Worm (Caenorhabditis elegans) whole organism, L4 larva: ENCODE data around the gene nhr-257.
A peak's percentile ranks its signal among the peaks of the same experiment; 100 is the strongest.

Experiments
- Y105C5A.15 ChIP-seq: fragments of 200-800 bp; sonication (Bioruptor generic); IDR thresholded peaks from 2 replicates; pipeline ENCODE4 v1.3.6; 2022; ENCODE audit warnings: missing genetic modification characterization, missing compliant biosample characterization
- aha-1 ChIP-seq: fragments of 150-350 bp; peaks from one replicate; lab custom pipeline; 2014; ENCODE audit warnings: missing biosample characterization, missing genetic modification characterization
- ceh-28 ChIP-seq: fragments of 150-350 bp; optimal IDR thresholded peaks from 2 replicates; lab custom pipeline; 2014; ENCODE audit warnings: missing biosample characterization, missing genetic modification reagents, missing genetic modification characterization
- ceh-32 ChIP-seq: sonication (generic microtip); optimal IDR thresholded peaks from 2 replicates; lab custom pipeline; 2016; ENCODE audit warnings: mild to moderate bottlenecking, missing genetic modification characterization, missing compliant biosample characterization; ENCODE audit not compliant: poor library complexity
- daf-12 ChIP-seq: fragments of 150-350 bp; optimal IDR thresholded peaks from 2 replicates; lab custom pipeline; 2014; ENCODE audit warnings: missing biosample characterization, missing genetic modification reagents, missing genetic modification characterization
- daf-16 ChIP-seq, 3 experiments: sonication (generic microtip); optimal IDR thresholded peaks; 2 replicates each; lab custom pipeline; 2016 to 2017; ENCODE audit warnings: missing genetic modification characterization in 3 of 3, missing genetic modification reagents in 3 of 3, mild to moderate bottlenecking in 2 of 3, missing compliant biosample characterization in 2 of 3, missing biosample characterization in 1 of 3, moderate library complexity in 1 of 3
- daf-8 ChIP-seq: fragments of 200-800 bp; sonication (Bioruptor generic); IDR thresholded peaks from 2 replicates; pipeline ENCODE4 v1.3.6; 2022; ENCODE audit warnings: missing genetic modification characterization, missing compliant biosample characterization
- dmd-8 ChIP-seq: fragments of 200-800 bp; sonication (Bioruptor generic); IDR thresholded peaks from 2 replicates; pipeline ENCODE4 v1.3.6; 2022; ENCODE audit warnings: missing genetic modification characterization, missing compliant biosample characterization
- dmd-9 ChIP-seq: fragments of 200-800 bp; sonication (Bioruptor generic); IDR thresholded peaks from 2 replicates; pipeline ENCODE4 v1.3.6; 2022; ENCODE audit warnings: missing genetic modification reagents, missing genetic modification characterization, missing compliant biosample characterization
- duxl-1 ChIP-seq: sonication (generic microtip); optimal IDR thresholded peaks from 2 replicates; lab custom pipeline; 2016; ENCODE audit warnings: mild to moderate bottlenecking, missing genetic modification characterization, moderate library complexity, missing compliant biosample characterization; ENCODE audit not compliant: poor library complexity
- gei-8 ChIP-seq: fragments of 200-800 bp; sonication (Bioruptor generic); optimal IDR thresholded peaks from 2 replicates; lab custom pipeline; 2018; ENCODE audit warnings: mild to moderate bottlenecking, missing genetic modification characterization, missing compliant biosample characterization
- hif-1 ChIP-seq, 2 experiments: sonication (generic microtip); optimal IDR thresholded peaks; 2 replicates each; lab custom pipeline; 2016 to 2017; ENCODE audit warnings: missing compliant biosample characterization in 2 of 2, missing genetic modification characterization in 2 of 2, missing genetic modification reagents in 2 of 2, missing genotype in 2 of 2, mild to moderate bottlenecking in 1 of 2
- hlh-11 ChIP-seq: fragments of 200-800 bp; sonication (Bioruptor generic); optimal IDR thresholded peaks from 2 replicates; lab custom pipeline; 2018; ENCODE audit warnings: mild to moderate bottlenecking, missing genetic modification characterization, missing compliant biosample characterization
- hlh-30 ChIP-seq: sonication (generic microtip); optimal IDR thresholded peaks from 2 replicates; lab custom pipeline; 2017; ENCODE audit warnings: antibody characterized with exemption, mild to moderate bottlenecking, missing genetic modification characterization, missing compliant biosample characterization; ENCODE audit not compliant: insufficient read depth
- lin-13 ChIP-seq: fragments of 150-350 bp; optimal IDR thresholded peaks from 2 replicates; lab custom pipeline; 2014; ENCODE audit warnings: missing biosample characterization, missing genetic modification reagents, missing genetic modification characterization
- lin-15B ChIP-seq: fragments of 150-350 bp; sonication (generic microtip); optimal IDR thresholded peaks from 3 replicates; lab custom pipeline; 2014; ENCODE audit warnings: missing biosample characterization, missing genetic modification characterization
- lin-38 ChIP-seq: fragments of 200-800 bp; sonication (Bioruptor generic); IDR thresholded peaks from 2 replicates; pipeline ENCODE4 v1.3.6; 2022; ENCODE audit warnings: missing genetic modification reagents, missing genetic modification characterization, missing compliant biosample characterization
- lin-39 ChIP-seq: fragments of 150-350 bp; optimal IDR thresholded peaks from 2 replicates; lab custom pipeline; 2014; ENCODE audit warnings: missing biosample characterization, missing genetic modification reagents, missing genetic modification characterization
- lir-3 ChIP-seq: sonication (generic microtip); optimal IDR thresholded peaks from 2 replicates; lab custom pipeline; 2016; ENCODE audit warnings: mild to moderate bottlenecking, missing genetic modification characterization, missing compliant biosample characterization
- madf-9 ChIP-seq: fragments of 200-800 bp; sonication (Bioruptor generic); conservative IDR thresholded peaks from 2 replicates; pipeline ENCODE4 v1.3.6; 2022; ENCODE audit warnings: missing genetic modification reagents, missing genetic modification characterization, missing compliant biosample characterization
- mdl-1 ChIP-seq, 2 experiments: fragments of 150-350 bp in 1 of 2; sonication (generic microtip) in 1 of 2; optimal IDR thresholded peaks; 2 replicates each; lab custom pipeline; 2014 to 2017; ENCODE audit warnings: missing biosample characterization in 2 of 2, missing genetic modification characterization in 2 of 2
- mep-1 ChIP-seq: fragments of 150-350 bp; sonication (generic microtip); optimal IDR thresholded peaks from 3 replicates; lab custom pipeline; 2014; ENCODE audit warnings: missing biosample characterization, missing genetic modification characterization
- mxl-2 ChIP-seq: fragments of 200-800 bp; sonication (Bioruptor generic); conservative IDR thresholded peaks from 2 replicates; pipeline ENCODE4 v1.3.6; 2022; ENCODE audit warnings: missing genetic modification reagents, missing genetic modification characterization, missing compliant biosample characterization
- nhr-28 ChIP-seq: fragments of 150-350 bp; optimal IDR thresholded peaks from 2 replicates; lab custom pipeline; 2014; ENCODE audit warnings: missing biosample characterization, missing genetic modification characterization
- nhr-76 ChIP-seq: fragments of 150-350 bp; optimal IDR thresholded peaks from 2 replicates; lab custom pipeline; 2014; ENCODE audit warnings: missing biosample characterization, missing genetic modification characterization
- nhr-77 ChIP-seq: fragments of 150-350 bp; optimal IDR thresholded peaks from 2 replicates; lab custom pipeline; 2014; ENCODE audit warnings: missing biosample characterization, missing genetic modification characterization
- pha-4 ChIP-seq, 2 experiments: fragments of 150-350 bp in 1 of 2; fragments of 200-800 bp in 1 of 2; sonication (Bioruptor generic) in 1 of 2; IDR thresholded peaks in 1 of 2; optimal IDR thresholded peaks in 1 of 2; 2 replicates each; pipeline versions ENCODE4 v1.3.6 to Lab custom; 2014 to 2022; ENCODE audit warnings: missing genetic modification characterization in 2 of 2, missing genetic modification reagents in 2 of 2, missing biosample characterization in 1 of 2, missing compliant biosample characterization in 1 of 2
- php-3 ChIP-seq: fragments of 200-800 bp; sonication (Bioruptor generic); IDR thresholded peaks from 2 replicates; pipeline ENCODE4 v1.3.6; 2022; ENCODE audit warnings: missing genetic modification reagents, missing genetic modification characterization, missing compliant biosample characterization
- pqm-1 ChIP-seq: sonication (generic microtip); optimal IDR thresholded peaks from 2 replicates; lab custom pipeline; 2017; ENCODE audit warnings: missing biosample characterization, missing genetic modification characterization
- saeg-2 ChIP-seq: fragments of 200-800 bp; sonication (Bioruptor generic); IDR thresholded peaks from 2 replicates; pipeline ENCODE4 v1.3.6; 2022; ENCODE audit warnings: missing genetic modification reagents, missing genetic modification characterization, missing compliant biosample characterization
- vab-7 ChIP-seq: fragments of 200-800 bp; sonication (Bioruptor generic); IDR thresholded peaks from 2 replicates; pipeline ENCODE4 v1.3.6; 2022; ENCODE audit warnings: missing genetic modification reagents, missing genetic modification characterization, missing compliant biosample characterization
- ztf-11 ChIP-seq: fragments of 150-350 bp; optimal IDR thresholded peaks from 2 replicates; lab custom pipeline; 2014; ENCODE audit warnings: missing biosample characterization, missing genetic modification characterization
- ztf-7 ChIP-seq: fragments of 150-350 bp; optimal IDR thresholded peaks from 2 replicates; lab custom pipeline; 2014; ENCODE audit warnings: missing biosample characterization, missing genetic modification characterization

Gene nhr-257

DNA sequence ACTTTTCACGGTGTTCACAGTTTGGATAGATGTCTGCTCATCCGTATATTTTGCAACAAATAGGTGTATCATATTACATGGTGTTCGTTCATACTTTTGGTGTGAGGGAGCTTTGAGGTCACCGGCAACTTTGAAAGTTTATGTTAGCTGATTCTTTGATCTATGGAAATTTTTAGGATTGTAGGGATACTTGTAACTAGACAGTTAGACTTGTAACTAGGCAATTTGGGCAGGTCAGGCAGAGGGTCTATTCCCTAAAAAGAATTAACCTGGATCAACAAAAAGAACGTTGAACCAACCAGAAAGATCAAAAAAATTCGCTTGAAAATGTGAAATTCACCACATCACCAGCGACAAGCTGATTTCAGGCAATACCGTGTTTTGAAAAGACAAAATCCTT is 41.2 kb downstream of the nhr-257 start:
- no peak for TF ChIP-seq mxl-2 (GFP tag; lab: Robert Waterston, UW)
- TF ChIP-seq aha-1 (tag; lab: Kevin White, UChicago): peak; percentile 93

DNA sequence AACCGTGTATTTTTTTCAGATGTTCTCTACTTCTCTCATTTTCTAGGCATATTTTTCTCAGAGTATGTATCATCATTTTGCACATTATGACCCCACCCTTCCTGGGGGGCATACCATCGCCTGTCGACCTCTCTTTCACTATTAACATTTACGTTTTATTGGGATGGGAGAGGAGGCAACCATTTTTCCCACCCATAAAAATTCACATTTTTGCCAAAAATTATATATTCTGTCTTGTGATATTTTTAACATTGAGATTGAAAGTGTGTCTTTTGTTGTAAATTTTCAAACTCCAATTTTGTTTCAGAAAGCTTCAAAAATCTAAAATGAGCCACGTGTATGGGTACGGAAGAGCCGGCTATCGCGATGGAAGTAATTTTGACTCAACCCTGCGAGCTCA is 42.0 kb downstream of the nhr-257 start, which contains the start of gene F53C3.7:
F53C3.7 (plus strand) TSS at position 301 of the 400 bp plus-strand sequence.
- TF ChIP-seq mep-1 (no peak), mxl-2 (GFP tag; lab: Robert Waterston, UW) (no peak), ceh-28 (tag; lab: Kevin White, UChicago) (no peak), daf-8 (no peak), vab-7 (no peak), hlh-30 (no peak), pqm-1 (tag; lab: Kevin White, UChicago) (no peak), madf-9 (GFP tag; lab: Robert Waterston, UW) (no peak), daf-16 (GFP tag; optimal IDR thresholded peaks at IDR 0.05; lab: Kevin White, UChicago) (no peak), daf-16 (tag; optimal IDR thresholded peaks at IDR 0.05; lab: Kevin White, UChicago) (no peak), gei-8 (GFP tag; lab: Kevin White, UChicago) (no peak), lin-13 (no peak), ztf-11 (tag; lab: Kevin White, UChicago) (no peak), nhr-77 (no peak), mdl-1 (tag; optimal IDR thresholded peaks at IDR 0.05; lab: Kevin White, UChicago) (no peak), daf-12 (tag; lab: Kevin White, UChicago) (no peak), lin-38 (GFP tag; lab: Robert Waterston, UW) (no peak), dmd-9 (GFP tag; lab: Robert Waterston, UW) (no peak), nhr-76 (tag; lab: Kevin White, UChicago) (no peak), lir-3 (no peak), ztf-7 (tag; lab: Kevin White, UChicago) (no peak)

- no peak for TF ChIP-seq Y105C5A.15 (GFP tag; lab: Robert Waterston, UW)
- TF ChIP-seq lin-39 (tag; lab: Kevin White, UChicago): no peak
- peak; percentile 42 for TF ChIP-seq nhr-28
- no peak for TF ChIP-seq ceh-32 (tag; lab: Kevin White, UChicago)
- TF ChIP-seq aha-1 (tag; lab: Kevin White, UChicago): peak; percentile 92
- peak in 1 of 2 experiments; percentile 77 for TF ChIP-seq mdl-1 (tag; optimal IDR thresholded peaks at IDR 0.05; lab: Kevin White, UChicago)
- no peak for TF ChIP-seq nhr-76 (tag; lab: Kevin White, UChicago)
- no peak for TF ChIP-seq ztf-11 (tag; lab: Kevin White, UChicago)
- TF ChIP-seq hif-1 (tag; optimal IDR thresholded peaks at IDR 0.05; lab: Kevin White, UChicago): no peak
- peak in 1 of 2 experiments; percentile 73 for TF ChIP-seq daf-16 (GFP tag; optimal IDR thresholded peaks at IDR 0.05; lab: Kevin White, UChicago)
- TF ChIP-seq daf-16 (tag; optimal IDR thresholded peaks at IDR 0.05; lab: Kevin White, UChicago): no peak
- TF ChIP-seq php-3 (GFP tag; lab: Robert Waterston, UW): no peak
- TF ChIP-seq pqm-1 (tag; lab: Kevin White, UChicago): no peak
- TF ChIP-seq dmd-8 (GFP tag; lab: Robert Waterston, UW): no peak
- TF ChIP-seq hlh-11 (tag; lab: Kevin White, UChicago): peak; percentile 67
- peak; percentile 52 for TF ChIP-seq duxl-1 (tag; lab: Kevin White, UChicago)
- no peak for TF ChIP-seq gei-8 (GFP tag; lab: Kevin White, UChicago)
- no peak for TF ChIP-seq pha-4 (GFP tag; IDR thresholded peaks at IDR 0.05; lab: Robert Waterston, UW)
- no peak for TF ChIP-seq pha-4 (tag; optimal IDR thresholded peaks at IDR 0.05; lab: Kevin White, UChicago)
- no peak for TF ChIP-seq saeg-2 (GFP tag; lab: Robert Waterston, UW)
- no peak for TF ChIP-seq lin-15B
Observed at ce11 chrII:3896920-3897319, 44.2 kb downstream of the nhr-257 start.
